Worm (Caenorhabditis elegans): ENCODE measurements around the gene Y111B2A.12.

The Y111B2A.12 gene

ce11 chrIII:12608989-12609388 is at the start of gene Y111B2A.12:
Gene Y111B2A.12 (plus strand): TSS chrIII:12609289.
- TF ChIP-seq mbf-1 (tag; optimal IDR thresholded peaks at IDR 0.05) (no peak), nhr-25 (tag; optimal IDR thresholded peaks at IDR 0.05) (no peak), ceh-16 (tag; optimal IDR thresholded peaks at IDR 0.05) (no peak), mab-5 (tag; optimal IDR thresholded peaks at IDR 0.05) (no peak), lsy-2 (tag; optimal IDR thresholded peaks at IDR 0.05) (no peak), crh-2 (tag; optimal IDR thresholded peaks at IDR 0.05) (no peak), nhr-77 (tag; optimal IDR thresholded peaks at IDR 0.05) (no peak), ama-1 (optimal IDR thresholded peaks at IDR 0.05) (no peak), sma-9 (GFP tag; optimal IDR thresholded peaks at IDR 0.05) (no peak), sma-9 (tag; optimal IDR thresholded peaks at IDR 0.05) (no peak), nhr-23 (tag; optimal IDR thresholded peaks at IDR 0.05) (no peak), dmd-4 (tag; optimal IDR thresholded peaks at IDR 0.05) (no peak), blmp-1 (tag; optimal IDR thresholded peaks at IDR 0.05; ENCODE audit: insufficient read depth) (no peak), elt-1 (tag; optimal IDR thresholded peaks at IDR 0.05) (no peak), sem-4 (tag; optimal IDR thresholded peaks at IDR 0.05) (no peak), skn-1 (tag; optimal IDR thresholded peaks at IDR 0.05) (no peak)

ce11 chrIII:12562769-12563168 is 46.3 kb upstream of the Y111B2A.12 start:
- TF ChIP-seq zag-1 (tag; optimal IDR thresholded peaks at IDR 0.05) (no peak), ama-1 (optimal IDR thresholded peaks at IDR 0.05) (no peak), aly-2 (tag; optimal IDR thresholded peaks at IDR 0.05) (no peak), elt-3 (tag; optimal IDR thresholded peaks at IDR 0.05) (no peak), fos-1 (tag; optimal IDR thresholded peaks at IDR 0.05) (no peak), ztf-4 (tag; optimal IDR thresholded peaks at IDR 0.05) (no peak), nhr-21 (tag; optimal IDR thresholded peaks at IDR 0.05) (no peak), peb-1 (tag; optimal IDR thresholded peaks at IDR 0.05) (no peak), mab-5 (tag; optimal IDR thresholded peaks at IDR 0.05) (no peak), R02D3.7 (tag; optimal IDR thresholded peaks at IDR 0.05) (no peak), nhr-11 (tag; optimal IDR thresholded peaks at IDR 0.05) (no peak), egl-27 (tag; optimal IDR thresholded peaks at IDR 0.05) (no peak), ztf-11 (tag; optimal IDR thresholded peaks at IDR 0.05) (no peak), lsy-2 (tag; optimal IDR thresholded peaks at IDR 0.05) (no peak), nhr-237 (tag; optimal IDR thresholded peaks at IDR 0.05) (no peak), sma-3 (GFP tag; optimal IDR thresholded peaks at IDR 0.05) (no peak), nhr-25 (tag; optimal IDR thresholded peaks at IDR 0.05) (no peak)

ce11 chrIII:12565791-12566190 is 43.3 kb upstream of the Y111B2A.12 start:
- TF ChIP-seq dmd-4 (tag; optimal IDR thresholded peaks at IDR 0.05) (no peak), lsy-2 (tag; optimal IDR thresholded peaks at IDR 0.05) (peak in 1 of 2 experiments; percentile 24)

DNA sequence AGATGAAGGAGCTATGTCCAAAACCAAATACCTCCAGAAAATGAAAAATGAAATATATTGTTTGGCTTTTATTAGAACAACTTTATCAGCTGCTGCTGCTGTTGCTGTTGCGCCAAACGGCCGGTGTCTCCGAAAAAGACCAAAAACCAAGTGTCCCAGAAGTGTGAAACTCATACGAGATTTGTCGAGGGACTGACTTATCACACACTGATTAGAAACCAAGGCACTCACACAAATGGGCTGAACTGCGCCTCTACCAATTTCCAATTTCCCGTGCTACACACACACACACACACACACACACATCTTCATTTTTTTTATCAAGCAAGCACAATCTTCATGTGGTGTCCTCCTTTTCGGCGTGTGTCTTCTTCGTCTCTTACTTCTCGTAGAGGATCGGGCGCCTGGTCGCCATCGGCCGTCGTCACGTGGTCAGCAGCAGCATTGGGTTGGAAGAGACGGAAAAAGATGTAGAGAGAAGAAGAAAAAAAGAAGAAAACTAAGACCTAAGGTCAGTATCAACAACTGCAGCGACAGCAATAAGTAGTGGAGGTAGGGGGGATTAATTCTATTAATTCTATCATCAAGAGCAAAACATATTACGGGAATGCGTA is 40.9 kb upstream of the Y111B2A.12 start:
- peak; percentile 60 for TF ChIP-seq blmp-1 (tag; optimal IDR thresholded peaks at IDR 0.05; ENCODE audit: insufficient read depth)
- TF ChIP-seq lin-39 (tag; optimal IDR thresholded peaks at IDR 0.05), result no peak
- peak; percentile 93 for TF ChIP-seq sma-9 (GFP tag; optimal IDR thresholded peaks at IDR 0.05)
- TF ChIP-seq sma-9 (tag; optimal IDR thresholded peaks at IDR 0.05), result no peak
- TF ChIP-seq sem-4 (tag; optimal IDR thresholded peaks at IDR 0.05), result peak; percentile 89
- peak; percentile 70 for TF ChIP-seq egl-27 (tag; optimal IDR thresholded peaks at IDR 0.05)
- peak; percentile 88 for TF ChIP-seq C34F6.9 (tag; optimal IDR thresholded peaks at IDR 0.05)
- no peak for TF ChIP-seq unc-39 (tag; optimal IDR thresholded peaks at IDR 0.05)
- no peak for TF ChIP-seq nhr-237 (tag; optimal IDR thresholded peaks at IDR 0.05)
- peak; percentile 85 for TF ChIP-seq sma-3 (GFP tag; optimal IDR thresholded peaks at IDR 0.05)
- no peak for TF ChIP-seq R02D3.7 (tag; optimal IDR thresholded peaks at IDR 0.05)
- peak; percentile 61 for TF ChIP-seq zag-1 (tag; optimal IDR thresholded peaks at IDR 0.05)
- peak; percentile 88 for TF ChIP-seq nhr-25 (tag; optimal IDR thresholded peaks at IDR 0.05)
- peak; percentile 84 for TF ChIP-seq nhr-129 (tag; optimal IDR thresholded peaks at IDR 0.05)
- TF ChIP-seq ama-1 (optimal IDR thresholded peaks at IDR 0.05), result no peak
- peak; percentile 91 for TF ChIP-seq crh-2 (tag; optimal IDR thresholded peaks at IDR 0.05)
- TF ChIP-seq ztf-4 (tag; optimal IDR thresholded peaks at IDR 0.05), result peak; percentile 78
- TF ChIP-seq unc-55 (GFP tag; optimal IDR thresholded peaks at IDR 0.05), result peak; percentile 64
- peak; percentile 84 for TF ChIP-seq F13H6.1 (tag; optimal IDR thresholded peaks at IDR 0.05)
- peak; percentile 33 for TF ChIP-seq mab-5 (tag; optimal IDR thresholded peaks at IDR 0.05)
- TF ChIP-seq lin-13 (GFP tag; optimal IDR thresholded peaks at IDR 0.05), result peak; percentile 72
- peak; percentile 94 to 97 for TF ChIP-seq mdl-1 (tag; optimal IDR thresholded peaks at IDR 0.05)
- TF ChIP-seq lin-11 (tag; optimal IDR thresholded peaks at IDR 0.05), result no peak
- TF ChIP-seq gmeb-1 (tag; optimal IDR thresholded peaks at IDR 0.05), result peak; percentile 78
- peak; percentile 92 for TF ChIP-seq nhr-21 (tag; optimal IDR thresholded peaks at IDR 0.05)
- peak; percentile 69 for TF ChIP-seq ceh-16 (tag; optimal IDR thresholded peaks at IDR 0.05)
- peak in 1 of 2 experiments; percentile 81 for TF ChIP-seq lsy-2 (tag; optimal IDR thresholded peaks at IDR 0.05)
- no peak for TF ChIP-seq nhr-12 (tag; optimal IDR thresholded peaks at IDR 0.05)
- TF ChIP-seq fos-1 (tag; optimal IDR thresholded peaks at IDR 0.05), result peak; percentile 63

All from whole organism, L2 larva.